Fruit fly (Drosophila melanogaster): Measurements from ENCODE around the gene CG14445.

DNA sequence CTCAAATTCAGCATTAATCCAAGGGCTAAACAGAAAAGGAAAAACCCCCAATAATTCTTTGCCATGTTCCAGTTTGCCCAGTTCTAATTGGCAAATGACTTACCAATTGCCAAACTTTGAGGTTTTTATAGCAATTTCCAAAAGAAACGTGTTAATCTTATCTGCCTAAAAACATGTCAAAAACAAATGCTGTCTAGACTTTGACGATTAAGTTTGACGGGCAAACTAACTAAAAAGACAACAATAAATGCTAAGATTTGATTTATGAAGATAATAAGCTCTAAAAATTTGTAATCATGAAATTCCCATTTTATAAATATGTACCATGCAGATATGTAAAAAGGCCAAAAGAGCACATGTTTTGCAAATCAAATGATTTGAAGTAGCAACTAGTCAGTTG lies 38.6 kb upstream of the CG14445 start, which contains the start of gene CG32751:
- TF ChIP-seq pan (optimal IDR thresholded peaks at IDR 0.05) (no peak), CG8478 (optimal IDR thresholded peaks at IDR 0.05) (no peak), Dll (optimal IDR thresholded peaks at IDR 0.05) (no peak), psq (optimal IDR thresholded peaks at IDR 0.05) (no peak)

Data from whole organism.